Worm (Caenorhabditis elegans): ENCODE data around the gene ttr-20.

ttr-20 gene

ce11 chrIV:4284020-4284419, 37.4 kb downstream of the ttr-20 start, which contains the start of gene F15E6.6:
TSS of gene F15E6.6 (minus strand) at chrIV:4284120.
- TF ChIP-seq nhr-129 (tag; optimal IDR thresholded peaks at IDR 0.05) (no peak), F13H6.1 (tag; optimal IDR thresholded peaks at IDR 0.05) (no peak)

- TF ChIP-seq skn-1 (tag; optimal IDR thresholded peaks at IDR 0.05) = peak; percentile 8
- no peak for TF ChIP-seq sma-3 (GFP tag; optimal IDR thresholded peaks at IDR 0.05)
- TF ChIP-seq ztf-11 (tag; optimal IDR thresholded peaks at IDR 0.05) = no peak
- TF ChIP-seq egl-27 (tag; optimal IDR thresholded peaks at IDR 0.05) = no peak
- TF ChIP-seq F13H6.1 (tag; optimal IDR thresholded peaks at IDR 0.05) = no peak
- no peak for TF ChIP-seq nhr-6 (tag; optimal IDR thresholded peaks at IDR 0.05)
- TF ChIP-seq ceh-16 (tag; optimal IDR thresholded peaks at IDR 0.05) = no peak
- TF ChIP-seq fos-1 (tag; optimal IDR thresholded peaks at IDR 0.05) = peak; percentile 89
- no peak for TF ChIP-seq alr-1 (tag; optimal IDR thresholded peaks at IDR 0.05)
- TF ChIP-seq gmeb-1 (tag; optimal IDR thresholded peaks at IDR 0.05) = peak; percentile 13
Measured at ce11 chrIV:4284989-4285388, 38.4 kb downstream of the ttr-20 start.

ce11 chrIV:4288332-4288731, 41.7 kb downstream of the ttr-20 start, which contains the start of gene srv-4:
TSS of gene srv-4 (minus strand) at chrIV:4288432.
- TF ChIP-seq sma-3 (GFP tag; optimal IDR thresholded peaks at IDR 0.05) = no peak

ce11 chrIV:4289267-4289666, 42.7 kb downstream of the ttr-20 start, which contains the start of gene F15E6.5:
TSS of gene F15E6.5 (plus strand) at chrIV:4289567.
- no peak for TF ChIP-seq nhr-12 (tag; optimal IDR thresholded peaks at IDR 0.05)
- no peak for TF ChIP-seq gmeb-1 (tag; optimal IDR thresholded peaks at IDR 0.05)
- no peak for TF ChIP-seq elt-1 (tag; optimal IDR thresholded peaks at IDR 0.05)
- TF ChIP-seq sma-9 (GFP tag; optimal IDR thresholded peaks at IDR 0.05) = no peak
- no peak for TF ChIP-seq sma-9 (tag; optimal IDR thresholded peaks at IDR 0.05)
- no peak for TF ChIP-seq sma-3 (GFP tag; optimal IDR thresholded peaks at IDR 0.05)
- no peak for TF ChIP-seq peb-1 (tag; optimal IDR thresholded peaks at IDR 0.05)
- no peak for TF ChIP-seq ztf-1 (GFP tag; conservative IDR thresholded peaks at IDR 0.05)
- no peak for TF ChIP-seq mdl-1 (tag; optimal IDR thresholded peaks at IDR 0.05)
- TF ChIP-seq snpc-4 (tag; optimal IDR thresholded peaks at IDR 0.05) = no peak
- TF ChIP-seq ztf-11 (tag; optimal IDR thresholded peaks at IDR 0.05) = no peak
- TF ChIP-seq nhr-237 (tag; optimal IDR thresholded peaks at IDR 0.05) = no peak
- no peak for TF ChIP-seq crh-2 (tag; optimal IDR thresholded peaks at IDR 0.05)
- TF ChIP-seq alr-1 (tag; optimal IDR thresholded peaks at IDR 0.05) = no peak

- TF ChIP-seq sma-9 (GFP tag; optimal IDR thresholded peaks at IDR 0.05) (peak; percentile 23), sma-9 (tag; optimal IDR thresholded peaks at IDR 0.05) (no peak), nhr-11 (tag; optimal IDR thresholded peaks at IDR 0.05) (no peak)
Measured at ce11 chrIV:4290472-4290871, 43.9 kb downstream of the ttr-20 start, which contains the start of gene dct-7. TSS of gene dct-7 (minus strand) at chrIV:4290572.

- TF ChIP-seq peb-1 (tag; optimal IDR thresholded peaks at IDR 0.05) = no peak
- no peak for TF ChIP-seq ZK546.5 (tag; optimal IDR thresholded peaks at IDR 0.05)
- no peak for TF ChIP-seq gmeb-1 (tag; optimal IDR thresholded peaks at IDR 0.05)
- no peak for TF ChIP-seq mab-5 (tag; optimal IDR thresholded peaks at IDR 0.05)
- no peak for TF ChIP-seq unc-62 (GFP tag; optimal IDR thresholded peaks at IDR 0.05)
Measured at ce11 chrIV:4291174-4291573, 44.6 kb downstream of the ttr-20 start, which contains the start of gene F15E6.4. TSS of gene F15E6.4 (plus strand) at chrIV:4291474.

- TF ChIP-seq elt-3 (tag; optimal IDR thresholded peaks at IDR 0.05) (no peak), lsy-2 (tag; optimal IDR thresholded peaks at IDR 0.05) (no peak), crh-2 (tag; optimal IDR thresholded peaks at IDR 0.05) (no peak), mdl-1 (tag; optimal IDR thresholded peaks at IDR 0.05) (no peak), egl-27 (tag; optimal IDR thresholded peaks at IDR 0.05) (no peak), snpc-4 (tag; optimal IDR thresholded peaks at IDR 0.05) (no peak), aly-2 (tag; optimal IDR thresholded peaks at IDR 0.05) (no peak), lin-39 (tag; optimal IDR thresholded peaks at IDR 0.05) (no peak), ceh-82 (tag; optimal IDR thresholded peaks at IDR 0.05) (no peak), nhr-23 (tag; optimal IDR thresholded peaks at IDR 0.05) (no peak), mab-5 (tag; optimal IDR thresholded peaks at IDR 0.05) (no peak), nhr-21 (tag; optimal IDR thresholded peaks at IDR 0.05) (no peak), ztf-1 (GFP tag; conservative IDR thresholded peaks at IDR 0.05) (no peak), mbf-1 (tag; optimal IDR thresholded peaks at IDR 0.05) (no peak), Y55F3AM.14 (GFP tag; optimal IDR thresholded peaks at IDR 0.05) (no peak), nhr-12 (tag; optimal IDR thresholded peaks at IDR 0.05) (no peak), nhr-25 (tag; optimal IDR thresholded peaks at IDR 0.05) (no peak), nhr-11 (tag; optimal IDR thresholded peaks at IDR 0.05) (no peak), gmeb-1 (tag; optimal IDR thresholded peaks at IDR 0.05) (no peak), sma-3 (GFP tag; optimal IDR thresholded peaks at IDR 0.05) (no peak)
Measured at ce11 chrIV:4292569-4292968, 46.0 kb downstream of the ttr-20 start, which contains the start of gene F15E6.10. TSS of gene F15E6.10 (plus strand) at chrIV:4292869.

All from whole organism, L2 larva.